Worm (Caenorhabditis elegans) whole organism, late embryonic: ENCODE results near the gene dao-2.

Source experiments
- C38D4.7 ChIP-seq: fragments of 200-800 bp; sonication (Bioruptor generic); optimal IDR thresholded peaks from 2 replicates; lab custom pipeline; 2018; ENCODE audit warnings: mild to moderate bottlenecking, missing genetic modification characterization, moderate library complexity, missing compliant biosample characterization
- F13H6.1 ChIP-seq: sonication (generic microtip); optimal IDR thresholded peaks from 2 replicates; lab custom pipeline; 2016; ENCODE audit warnings: missing genetic modification characterization, missing compliant biosample characterization
- K09A11.1 ChIP-seq: sonication (generic microtip); optimal IDR thresholded peaks from 2 replicates; lab custom pipeline; 2017; ENCODE audit warnings: antibody characterized with exemption, mild to moderate bottlenecking, missing genetic modification characterization, missing compliant biosample characterization; ENCODE audit not compliant: insufficient read depth
- T23F11.4 ChIP-seq: fragments of 200-800 bp; sonication (Bioruptor generic); optimal IDR thresholded peaks from 2 replicates; lab custom pipeline; 2018; ENCODE audit warnings: mild to moderate bottlenecking, missing genetic modification characterization, missing compliant biosample characterization
- Y22D7AL.16 ChIP-seq: sonication (generic microtip); optimal IDR thresholded peaks from 2 replicates; lab custom pipeline; 2016; ENCODE audit warnings: missing genetic modification characterization, missing compliant biosample characterization
- ahr-1 ChIP-seq: sonication (generic microtip); optimal IDR thresholded peaks from 2 replicates; lab custom pipeline; 2016; ENCODE audit warnings: missing genetic modification characterization, missing compliant biosample characterization
- ama-1 ChIP-seq: fragments of 150-350 bp; optimal IDR thresholded peaks from 2 replicates; lab custom pipeline; 2014
- ceh-14 ChIP-seq: sonication (generic microtip); optimal IDR thresholded peaks from 2 replicates; lab custom pipeline; 2016; ENCODE audit warnings: missing genotype, missing genetic modification characterization, missing compliant biosample characterization
- ceh-19 ChIP-seq: fragments of 200-800 bp; sonication (Bioruptor generic); optimal IDR thresholded peaks from 2 replicates; lab custom pipeline; 2018; ENCODE audit warnings: mild to moderate bottlenecking, missing genetic modification characterization, missing compliant biosample characterization
- ceh-22 ChIP-seq: sonication (generic microtip); optimal IDR thresholded peaks from 2 replicates; lab custom pipeline; 2017; ENCODE audit warnings: missing biosample characterization, missing genetic modification characterization
- ceh-24 ChIP-seq: sonication (generic microtip); optimal IDR thresholded peaks from 2 replicates; lab custom pipeline; 2016; ENCODE audit warnings: mild to moderate bottlenecking, missing genetic modification characterization, missing compliant biosample characterization
- ceh-31 ChIP-seq: sonication (generic microtip); optimal IDR thresholded peaks from 2 replicates; lab custom pipeline; 2016; ENCODE audit warnings: missing genetic modification characterization, missing compliant biosample characterization
- ceh-6 ChIP-seq: fragments of 200-800 bp; sonication (Bioruptor generic); optimal IDR thresholded peaks from 2 replicates; lab custom pipeline; 2018; ENCODE audit warnings: mild to moderate bottlenecking, missing genetic modification characterization, missing compliant biosample characterization
- dmd-4 ChIP-seq: sonication (generic microtip); optimal IDR thresholded peaks from 2 replicates; lab custom pipeline; 2016; ENCODE audit warnings: borderline replicate concordance, missing genetic modification characterization, missing compliant biosample characterization
- elt-2 ChIP-seq: sonication (generic microtip); optimal IDR thresholded peaks from 2 replicates; lab custom pipeline; 2016; ENCODE audit warnings: missing genetic modification reagents, missing genetic modification characterization, missing compliant biosample characterization
- ets-4 ChIP-seq: sonication (generic microtip); optimal IDR thresholded peaks from 2 replicates; lab custom pipeline; 2016; ENCODE audit warnings: missing genetic modification characterization, missing compliant biosample characterization
- eyg-1 ChIP-seq: sonication (generic microtip); optimal IDR thresholded peaks from 2 replicates; lab custom pipeline; 2016; ENCODE audit warnings: missing genotype, missing genetic modification characterization, missing compliant biosample characterization
- fax-1 ChIP-seq: sonication (generic microtip); optimal IDR thresholded peaks from 2 replicates; lab custom pipeline; 2016; ENCODE audit warnings: missing genotype, missing genetic modification characterization, missing compliant biosample characterization
- fkh-6 ChIP-seq: sonication (generic microtip); optimal IDR thresholded peaks from 2 replicates; lab custom pipeline; 2016; ENCODE audit warnings: missing genetic modification characterization, missing compliant biosample characterization
- hlh-6 ChIP-seq: sonication (generic microtip); optimal IDR thresholded peaks from 2 replicates; lab custom pipeline; 2016; ENCODE audit warnings: missing genotype, missing genetic modification characterization, missing compliant biosample characterization
- hlh-8 ChIP-seq: sonication (generic microtip); optimal IDR thresholded peaks from 2 replicates; lab custom pipeline; 2016; ENCODE audit warnings: missing genotype, missing genetic modification characterization, missing compliant biosample characterization
- lin-11 ChIP-seq: fragments of 200-800 bp; sonication (Bioruptor generic); optimal IDR thresholded peaks from 2 replicates; lab custom pipeline; 2018; ENCODE audit warnings: mild to moderate bottlenecking, missing genetic modification characterization, missing compliant biosample characterization
- madf-2 ChIP-seq: sonication (generic microtip); optimal IDR thresholded peaks from 2 replicates; lab custom pipeline; 2017; ENCODE audit warnings: missing genetic modification characterization, missing compliant biosample characterization
- nhr-232 ChIP-seq: sonication (generic microtip); optimal IDR thresholded peaks from 2 replicates; lab custom pipeline; 2016; ENCODE audit warnings: missing genetic modification characterization, missing compliant biosample characterization
- npax-4 ChIP-seq: sonication (generic microtip); optimal IDR thresholded peaks from 2 replicates; lab custom pipeline; 2016; ENCODE audit warnings: missing genetic modification characterization, missing compliant biosample characterization
- pag-3 ChIP-seq: sonication (generic microtip); optimal IDR thresholded peaks from 2 replicates; lab custom pipeline; 2016; ENCODE audit warnings: missing compliant biosample characterization, missing genetic modification characterization, borderline replicate concordance
- pat-9 ChIP-seq: fragments of 200-800 bp; sonication (Bioruptor generic); optimal IDR thresholded peaks from 2 replicates; lab custom pipeline; 2018; ENCODE audit warnings: mild to moderate bottlenecking, missing genetic modification characterization, moderate library complexity, missing compliant biosample characterization
- pqm-1 ChIP-seq: sonication (generic microtip); optimal IDR thresholded peaks from 2 replicates; lab custom pipeline; 2016; ENCODE audit warnings: missing genetic modification characterization, missing compliant biosample characterization
- ref-2 ChIP-seq: sonication (generic microtip); optimal IDR thresholded peaks from 2 replicates; lab custom pipeline; 2016; ENCODE audit warnings: missing genetic modification characterization, missing compliant biosample characterization
- rnt-1 ChIP-seq: sonication (generic microtip); optimal IDR thresholded peaks from 2 replicates; lab custom pipeline; 2016; ENCODE audit warnings: missing genetic modification characterization, missing compliant biosample characterization
- sdc-2 ChIP-seq: sonication (generic microtip); optimal IDR thresholded peaks from 2 replicates; lab custom pipeline; 2016; ENCODE audit warnings: missing genotype, missing genetic modification characterization, missing compliant biosample characterization
- sox-2 ChIP-seq: fragments of 200-800 bp; sonication (Bioruptor generic); IDR thresholded peaks from 2 replicates; pipeline ENCODE4 v1.3.6; 2022; ENCODE audit warnings: missing genetic modification reagents, missing genetic modification characterization, missing compliant biosample characterization
- tbx-7 ChIP-seq: sonication (generic microtip); optimal IDR thresholded peaks from 2 replicates; lab custom pipeline; 2016; ENCODE audit warnings: missing genotype, missing genetic modification characterization, missing compliant biosample characterization
- unc-3 ChIP-seq, 2 experiments: fragments of 200-800 bp in 1 of 2; sonication (Bioruptor generic) in 1 of 2; sonication (generic microtip) in 1 of 2; conservative IDR thresholded peaks in 1 of 2; optimal IDR thresholded peaks in 1 of 2; 2 replicates each; pipeline versions ENCODE4 v1.3.6 to Lab custom; 2016 to 2022; ENCODE audit warnings: missing compliant biosample characterization in 2 of 2, missing genetic modification characterization in 2 of 2, missing genetic modification reagents in 1 of 2
- unc-42 ChIP-seq: sonication (generic microtip); optimal IDR thresholded peaks from 2 replicates; lab custom pipeline; 2016; ENCODE audit warnings: missing genotype, missing genetic modification characterization, missing compliant biosample characterization
- unc-55 ChIP-seq: sonication (generic microtip); optimal IDR thresholded peaks from 2 replicates; lab custom pipeline; 2017; ENCODE audit warnings: missing biosample characterization, missing genetic modification reagents, missing genetic modification characterization
- unc-86 ChIP-seq: sonication (generic microtip); optimal IDR thresholded peaks from 2 replicates; lab custom pipeline; 2016; ENCODE audit warnings: missing genetic modification characterization, missing compliant biosample characterization
- ztf-16 ChIP-seq: sonication (generic microtip); optimal IDR thresholded peaks from 2 replicates; lab custom pipeline; 2017; ENCODE audit warnings: missing genetic modification characterization, missing compliant biosample characterization

The dao-2 gene

DNA sequence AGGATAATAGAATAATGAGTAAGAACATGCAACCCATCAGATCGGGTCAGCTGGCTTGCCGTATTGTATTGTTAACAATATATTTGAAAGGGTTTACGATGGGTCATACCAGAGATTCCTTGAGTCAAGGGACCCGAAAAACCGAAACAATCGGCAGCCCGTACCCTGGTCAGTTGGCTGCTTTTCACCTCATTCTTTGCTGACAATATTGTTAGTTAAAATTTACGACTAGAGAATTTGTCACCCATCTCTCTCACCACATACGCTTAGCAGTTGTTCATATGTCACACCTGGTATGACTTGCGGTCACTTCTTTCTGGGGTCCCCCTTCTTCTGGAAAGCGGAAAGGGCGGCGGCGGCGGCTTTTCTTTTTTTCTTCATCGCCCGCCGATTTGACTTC, 18.3 kb downstream of the dao-2 start:
- TF ChIP-seq unc-86 (no peak), unc-42 (tag; lab: Kevin White, UChicago) (no peak), ceh-6 (no peak), ceh-19 (no peak), ztf-16 (tag; lab: Kevin White, UChicago) (no peak), unc-55 (peak; percentile 30)

ce11 chrII:4583203-4583912, 20.6 kb downstream of the dao-2 start:
- TF ChIP-seq unc-55 (peak; percentile 3), ahr-1 (tag; lab: Kevin White, UChicago) (no peak), ama-1 (lab: Kevin White, UChicago) (peak; percentile 16), Y22D7AL.16 (tag; lab: Kevin White, UChicago) (no peak)

- TF ChIP-seq unc-42 (tag; lab: Kevin White, UChicago) (peak; percentile 97), hlh-8 (tag; lab: Kevin White, UChicago) (no peak), elt-2 (tag; lab: Kevin White, UChicago) (peak; percentile 90), ceh-31 (tag; lab: Kevin White, UChicago) (peak; percentile 46), pag-3 (tag; lab: Kevin White, UChicago) (no peak)
These were observed 21.6 kb downstream of the dao-2 start for ce11 chrII:4584313-4584712.

DNA sequence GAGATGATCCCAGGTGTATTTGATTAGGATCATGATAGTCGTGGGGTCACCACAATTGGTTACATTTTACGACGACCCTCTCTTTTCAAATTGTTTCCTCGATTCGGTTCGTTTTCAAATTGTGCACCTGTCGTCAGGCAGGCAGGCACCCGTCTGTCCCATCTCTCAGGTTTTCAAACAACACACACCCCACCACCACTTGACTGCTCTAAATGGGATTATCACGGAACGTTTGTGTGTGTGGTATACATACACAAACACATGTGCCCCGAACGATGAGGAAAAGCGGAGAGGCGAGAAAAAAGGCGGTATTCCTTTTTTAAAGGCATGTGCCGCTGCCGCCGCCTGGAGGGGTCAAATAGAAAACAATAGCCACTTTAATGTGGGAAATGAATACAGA, 22.6 kb downstream of the dao-2 start:
- TF ChIP-seq ama-1 (lab: Kevin White, UChicago) (no peak), sox-2 (GFP tag; lab: Robert Waterston, UW) (peak; percentile 51; the same call in 1 of the 2 replicates), ceh-6 (peak; percentile 12)
- TF ChIP-seq, all 69 proteins: peak for 2

- no peak for TF ChIP-seq ceh-19
- TF ChIP-seq nhr-232 (tag; lab: Kevin White, UChicago) = no peak
- no peak for TF ChIP-seq fax-1 (tag; lab: Kevin White, UChicago)
- TF ChIP-seq K09A11.1 = no peak
- TF ChIP-seq T23F11.4 (GFP tag; lab: Kevin White, UChicago) = no peak
- no peak for TF ChIP-seq lin-11 (tag; lab: Kevin White, UChicago)
- no peak for TF ChIP-seq ceh-24 (tag; lab: Kevin White, UChicago)
- no peak for TF ChIP-seq unc-3 (GFP tag; conservative IDR thresholded peaks at IDR 0.05; lab: Robert Waterston, UW)
- no peak for TF ChIP-seq unc-3 (tag; optimal IDR thresholded peaks at IDR 0.05; lab: Kevin White, UChicago)
- TF ChIP-seq rnt-1 (tag; lab: Kevin White, UChicago) = no peak
- TF ChIP-seq hlh-6 = no peak
These were observed 27.3 kb downstream of the dao-2 start for ce11 chrII:4590086-4590485.

DNA sequence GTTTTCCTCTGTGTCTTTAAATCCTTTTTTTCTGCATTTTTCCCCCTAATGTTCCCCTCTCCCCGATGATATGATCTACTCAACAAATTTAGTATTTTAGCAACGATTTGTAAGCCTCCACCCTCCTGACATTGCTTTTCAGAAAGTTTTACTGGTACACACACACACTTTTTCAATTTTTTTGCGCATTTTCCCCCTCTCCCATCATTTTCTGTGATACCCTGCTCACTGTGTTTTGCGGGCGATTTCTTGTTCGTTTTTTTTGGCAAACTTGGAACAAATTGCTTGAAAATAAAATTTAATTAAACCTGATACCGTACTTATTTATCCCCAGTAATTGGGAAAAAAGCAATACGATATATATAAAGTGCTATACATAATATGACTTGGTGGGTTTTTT, 27.9 kb downstream of the dao-2 start:
- TF ChIP-seq eyg-1 (tag; lab: Kevin White, UChicago) = no peak
- peak; percentile 10 for TF ChIP-seq rnt-1 (tag; lab: Kevin White, UChicago)
- peak; percentile 18 for TF ChIP-seq dmd-4 (tag; lab: Kevin White, UChicago)
- TF ChIP-seq, all 69 proteins: peak for 2

- TF ChIP-seq ref-2 (tag; lab: Kevin White, UChicago) (no peak), pat-9 (no peak), madf-2 (tag; lab: Kevin White, UChicago) (no peak), sdc-2 (tag; lab: Kevin White, UChicago) (no peak), Y22D7AL.16 (tag; lab: Kevin White, UChicago) (no peak), tbx-7 (tag; lab: Kevin White, UChicago) (no peak), F13H6.1 (tag; lab: Kevin White, UChicago) (no peak), ceh-31 (tag; lab: Kevin White, UChicago) (no peak), ceh-14 (tag; lab: Kevin White, UChicago) (no peak), ets-4 (tag; lab: Kevin White, UChicago) (no peak), fax-1 (tag; lab: Kevin White, UChicago) (no peak), fkh-6 (tag; lab: Kevin White, UChicago) (no peak), dmd-4 (tag; lab: Kevin White, UChicago) (no peak), hlh-8 (tag; lab: Kevin White, UChicago) (no peak), unc-55 (no peak), npax-4 (no peak), ceh-22 (no peak), lin-11 (tag; lab: Kevin White, UChicago) (no peak), pqm-1 (tag; lab: Kevin White, UChicago) (no peak), C38D4.7 (GFP tag; lab: Kevin White, UChicago) (no peak)
These were observed 34.7 kb downstream of the dao-2 start for ce11 chrII:4597441-4597840.
